Worm (Caenorhabditis elegans) whole organism, L3 larva: ENCODE results near the gene Y38F1A.4.

ENCODE experiments used
- ZK546.5 ChIP-seq: sonication (generic microtip); optimal IDR thresholded peaks from 2 replicates; lab custom pipeline; 2017; ENCODE audit warnings: missing biosample characterization, missing genetic modification characterization
- ceh-28 ChIP-seq: fragments of 150-350 bp; optimal IDR thresholded peaks from 2 replicates; lab custom pipeline; 2014; ENCODE audit warnings: missing biosample characterization, missing genetic modification reagents, missing genetic modification characterization
- ceh-82 ChIP-seq: fragments of 150-350 bp; optimal IDR thresholded peaks from 2 replicates; lab custom pipeline; 2014; ENCODE audit warnings: missing biosample characterization, missing genetic modification characterization
- ceh-9 ChIP-seq: sonication (generic microtip); optimal IDR thresholded peaks from 2 replicates; lab custom pipeline; 2018; ENCODE audit warnings: missing biosample characterization, missing genetic modification characterization
- daf-12 ChIP-seq: fragments of 150-350 bp; optimal IDR thresholded peaks from 2 replicates; lab custom pipeline; 2014; ENCODE audit warnings: missing biosample characterization, missing genetic modification reagents, missing genetic modification characterization
- egl-27 ChIP-seq: sonication (generic microtip); optimal IDR thresholded peaks from 4 replicates; lab custom pipeline; 2017; ENCODE audit warnings: missing biosample characterization, missing genetic modification reagents, missing genetic modification characterization
- elt-1 ChIP-seq: fragments of 150-350 bp; optimal IDR thresholded peaks from 2 replicates; lab custom pipeline; 2014; ENCODE audit warnings: missing biosample characterization, missing genetic modification characterization
- elt-2 ChIP-seq: sonication (generic microtip); optimal IDR thresholded peaks from 2 replicates; lab custom pipeline; 2016; ENCODE audit warnings: missing genetic modification reagents, mild to moderate bottlenecking, missing genetic modification characterization, missing compliant biosample characterization
- elt-3 ChIP-seq, 3 experiments: fragments of 150-350 bp in 1 of 3; sonication (generic microtip) in 2 of 3; optimal IDR thresholded peaks; 2 replicates in 2 of 3; 4 replicates in 1 of 3; lab custom pipeline; 2014 to 2017; ENCODE audit warnings: missing biosample characterization in 3 of 3, missing genetic modification characterization in 3 of 3
- fkh-10 ChIP-seq: sonication (generic microtip); optimal IDR thresholded peaks from 2 replicates; lab custom pipeline; 2017; ENCODE audit warnings: missing biosample characterization, missing genetic modification reagents, missing genetic modification characterization
- fos-1 ChIP-seq: fragments of 150-350 bp; optimal IDR thresholded peaks from 2 replicates; lab custom pipeline; 2014; ENCODE audit warnings: missing biosample characterization, missing genetic modification characterization
- hmg-11 ChIP-seq: sonication (generic microtip); optimal IDR thresholded peaks from 2 replicates; lab custom pipeline; 2016; ENCODE audit warnings: missing genetic modification characterization, missing compliant biosample characterization
- jun-1 ChIP-seq: fragments of 150-350 bp; optimal IDR thresholded peaks from 2 replicates; lab custom pipeline; 2014; ENCODE audit warnings: missing biosample characterization, missing genetic modification reagents, missing genetic modification characterization
- lin-15B ChIP-seq: fragments of 150-350 bp; optimal IDR thresholded peaks from 2 replicates; lab custom pipeline; 2014; ENCODE audit warnings: missing biosample characterization, missing genetic modification characterization
- lin-39 ChIP-seq: fragments of 150-350 bp; optimal IDR thresholded peaks from 2 replicates; lab custom pipeline; 2018; ENCODE audit warnings: missing biosample characterization, missing genetic modification reagents, missing genetic modification characterization
- mdl-1 ChIP-seq: fragments of 150-350 bp; optimal IDR thresholded peaks from 2 replicates; lab custom pipeline; 2014; ENCODE audit warnings: missing biosample characterization, missing genetic modification characterization
- mml-1 ChIP-seq: fragments of 150-350 bp; sonication (generic microtip); optimal IDR thresholded peaks from 3 replicates; lab custom pipeline; 2014; ENCODE audit warnings: missing biosample characterization, missing genetic modification characterization
- nhr-11 ChIP-seq: fragments of 150-350 bp; optimal IDR thresholded peaks from 2 replicates; lab custom pipeline; 2014; ENCODE audit warnings: missing biosample characterization, missing genetic modification characterization
- nhr-12 ChIP-seq: fragments of 150-350 bp; optimal IDR thresholded peaks from 2 replicates; lab custom pipeline; 2014; ENCODE audit warnings: missing biosample characterization, missing genetic modification characterization
- nhr-23 ChIP-seq: fragments of 150-350 bp; optimal IDR thresholded peaks from 2 replicates; lab custom pipeline; 2014; ENCODE audit warnings: missing biosample characterization, missing genetic modification reagents, missing genetic modification characterization
- nhr-25 ChIP-seq: sonication (generic microtip); optimal IDR thresholded peaks from 2 replicates; lab custom pipeline; 2017; ENCODE audit warnings: missing biosample characterization, missing genetic modification characterization
- nhr-28 ChIP-seq: fragments of 150-350 bp; optimal IDR thresholded peaks from 2 replicates; lab custom pipeline; 2014; ENCODE audit warnings: missing biosample characterization, missing genetic modification characterization
- nhr-67 ChIP-seq: fragments of 150-350 bp; optimal IDR thresholded peaks from 2 replicates; lab custom pipeline; 2014; ENCODE audit warnings: missing biosample characterization, missing genetic modification characterization
- nhr-77 ChIP-seq: fragments of 150-350 bp; optimal IDR thresholded peaks from 2 replicates; lab custom pipeline; 2014; ENCODE audit warnings: missing biosample characterization, missing genetic modification characterization
- pha-4 ChIP-seq: fragments of 150-350 bp; optimal IDR thresholded peaks from 2 replicates; lab custom pipeline; 2014; ENCODE audit warnings: missing biosample characterization, missing genetic modification reagents, missing genetic modification characterization
- pqm-1 ChIP-seq: fragments of 150-350 bp; optimal IDR thresholded peaks from 2 replicates; lab custom pipeline; 2017; ENCODE audit warnings: missing biosample characterization, missing genetic modification characterization, inconsistent platforms
- sea-2 ChIP-seq: fragments of 150-350 bp; sonication (generic microtip); optimal IDR thresholded peaks from 4 replicates; lab custom pipeline; 2014; ENCODE audit warnings: missing biosample characterization, missing genetic modification reagents, missing genetic modification characterization
- skn-1 ChIP-seq: fragments of 150-350 bp; optimal IDR thresholded peaks from 2 replicates; lab custom pipeline; 2014; ENCODE audit warnings: missing biosample characterization, missing genetic modification characterization
- tbx-2 ChIP-seq: sonication (generic microtip); optimal IDR thresholded peaks from 2 replicates; lab custom pipeline; 2016; ENCODE audit warnings: mild to moderate bottlenecking, missing genetic modification characterization, missing compliant biosample characterization
- unc-39 ChIP-seq: sonication (generic microtip); optimal IDR thresholded peaks from 4 replicates; lab custom pipeline; 2017; ENCODE audit warnings: missing biosample characterization, missing genetic modification characterization
- unc-62 ChIP-seq: fragments of 150-350 bp; sonication (generic microtip); optimal IDR thresholded peaks from 4 replicates; lab custom pipeline; 2014; ENCODE audit warnings: missing biosample characterization, missing genetic modification reagents, missing genetic modification characterization
- zag-1 ChIP-seq: fragments of 150-350 bp; optimal IDR thresholded peaks from 2 replicates; lab custom pipeline; 2014; ENCODE audit warnings: missing biosample characterization, missing genetic modification characterization
- ztf-4 ChIP-seq: fragments of 150-350 bp; optimal IDR thresholded peaks from 2 replicates; lab custom pipeline; 2014; ENCODE audit warnings: missing biosample characterization, missing genetic modification characterization

The Y38F1A.4 gene

ce11 chrII:12981980-12982575 lies 12.6 kb upstream of the Y38F1A.4 start:
- TF ChIP-seq nhr-25 (tag; lab: Kevin White, UChicago) = peak; percentile 14
- no peak for TF ChIP-seq nhr-11
- peak; percentile 53 for TF ChIP-seq elt-2 (tag; lab: Kevin White, UChicago)
- TF ChIP-seq tbx-2 (tag; lab: Kevin White, UChicago) = no peak
- TF ChIP-seq elt-1 (tag; lab: Kevin White, UChicago) = peak; percentile 92
- peak; percentile 17 for TF ChIP-seq unc-62 (GFP tag; lab: Kevin White, UChicago)
- TF ChIP-seq unc-39 (tag; lab: Kevin White, UChicago) = no peak
- TF ChIP-seq pha-4 (tag; lab: Kevin White, UChicago) = peak; percentile 48
- no peak for TF ChIP-seq lin-39 (tag; lab: Kevin White, UChicago)
- TF ChIP-seq nhr-12 (tag; lab: Kevin White, UChicago) = no peak

- TF ChIP-seq zag-1 (tag; lab: Kevin White, UChicago) = no peak
- no peak for TF ChIP-seq ZK546.5 (tag; lab: Kevin White, UChicago)
- peak; percentile 91 for TF ChIP-seq pha-4 (tag; lab: Kevin White, UChicago)
- TF ChIP-seq mml-1 (tag; lab: Kevin White, UChicago) = no peak
- peak; percentile 100 for TF ChIP-seq elt-2 (tag; lab: Kevin White, UChicago)
- no peak for TF ChIP-seq mdl-1 (tag; lab: Kevin White, UChicago)
- no peak for TF ChIP-seq elt-3 (tag; optimal IDR thresholded peaks at IDR 0.05; lab: Kevin White, UChicago)
- peak; percentile 26 for TF ChIP-seq jun-1
- TF ChIP-seq pqm-1 (tag; lab: Kevin White, UChicago) = peak; percentile 85
- no peak for TF ChIP-seq sea-2
Observed at ce11 chrII:12980212-12980611, 10.7 kb upstream of the Y38F1A.4 start, which contains the start of gene cyd-1. TSS of gene cyd-1 (plus strand) at chrII:12980591.

ce11 chrII:12978658-12979057 lies 9.1 kb upstream of the Y38F1A.4 start:
- TF ChIP-seq nhr-28 (tag; lab: Kevin White, UChicago) = no peak
- TF ChIP-seq nhr-77 (tag; lab: Kevin White, UChicago) = no peak
- no peak for TF ChIP-seq mdl-1 (tag; lab: Kevin White, UChicago)
- no peak for TF ChIP-seq unc-39 (tag; lab: Kevin White, UChicago)
- no peak for TF ChIP-seq fkh-10
- no peak for TF ChIP-seq lin-39 (tag; lab: Kevin White, UChicago)
- no peak for TF ChIP-seq mml-1 (tag; lab: Kevin White, UChicago)

ce11 chrII:12968448-12968969 lies 1.0 kb downstream of the Y38F1A.4 start:
- TF ChIP-seq hmg-11 (no peak), skn-1 (tag; lab: Kevin White, UChicago) (no peak), ceh-28 (tag; lab: Kevin White, UChicago) (no peak), jun-1 (no peak), ceh-9 (no peak), fos-1 (no peak), lin-39 (tag; lab: Kevin White, UChicago) (no peak), elt-3 (tag; optimal IDR thresholded peaks at IDR 0.05; lab: Kevin White, UChicago) (no peak), lin-15B (tag; lab: Kevin White, UChicago) (no peak)

ce11 chrII:12966274-12966673 lies 3.2 kb downstream of the Y38F1A.4 start:
- TF ChIP-seq mml-1 (tag; lab: Kevin White, UChicago) (no peak), elt-2 (tag; lab: Kevin White, UChicago) (no peak), egl-27 (tag; lab: Kevin White, UChicago) (no peak), skn-1 (tag; lab: Kevin White, UChicago) (no peak), nhr-28 (tag; lab: Kevin White, UChicago) (no peak), pqm-1 (tag; lab: Kevin White, UChicago) (no peak), hmg-11 (no peak), fkh-10 (no peak), unc-39 (tag; lab: Kevin White, UChicago) (no peak), elt-1 (tag; lab: Kevin White, UChicago) (no peak), ztf-4 (no peak), pha-4 (tag; lab: Kevin White, UChicago) (no peak), ceh-82 (no peak), unc-62 (GFP tag; lab: Kevin White, UChicago) (no peak), nhr-67 (tag; lab: Kevin White, UChicago) (no peak), mdl-1 (tag; lab: Kevin White, UChicago) (no peak), nhr-23 (tag; lab: Kevin White, UChicago) (no peak), daf-12 (no peak), ZK546.5 (tag; lab: Kevin White, UChicago) (no peak)
